Worm (Caenorhabditis elegans): ENCODE measurements around the gene nxf-1.

DNA sequence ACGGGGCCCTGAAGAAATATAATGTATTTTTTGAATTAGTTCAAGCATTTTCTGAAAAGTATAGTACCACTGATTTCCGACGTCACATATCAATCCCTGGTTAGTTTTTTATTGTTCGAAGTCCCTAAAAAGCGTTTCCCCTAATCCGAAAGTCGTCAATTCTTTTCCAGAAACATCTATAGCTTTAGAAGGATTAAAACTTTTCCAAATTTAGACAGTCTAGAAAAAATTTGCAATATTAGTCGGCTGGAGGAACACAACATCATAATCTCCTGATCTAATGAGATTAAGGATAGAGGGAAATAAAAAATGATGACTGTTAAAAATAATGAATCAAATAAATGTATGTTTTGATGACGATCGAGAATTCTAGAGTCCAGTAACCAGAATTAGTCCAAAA lies 36.8 kb downstream of the nxf-1 start:
- TF ChIP-seq ceh-36 (tag; optimal IDR thresholded peaks at IDR 0.05) (no peak), hmbx-1 (tag; optimal IDR thresholded peaks at IDR 0.05) (no peak)

Measured in whole organism, early embryonic.